Fruit fly (Drosophila melanogaster): ENCODE data around the gene TTLL1A.
A peak's percentile ranks its signal among the peaks of the same experiment; 100 is the strongest.

Gene TTLL1A

DNA sequence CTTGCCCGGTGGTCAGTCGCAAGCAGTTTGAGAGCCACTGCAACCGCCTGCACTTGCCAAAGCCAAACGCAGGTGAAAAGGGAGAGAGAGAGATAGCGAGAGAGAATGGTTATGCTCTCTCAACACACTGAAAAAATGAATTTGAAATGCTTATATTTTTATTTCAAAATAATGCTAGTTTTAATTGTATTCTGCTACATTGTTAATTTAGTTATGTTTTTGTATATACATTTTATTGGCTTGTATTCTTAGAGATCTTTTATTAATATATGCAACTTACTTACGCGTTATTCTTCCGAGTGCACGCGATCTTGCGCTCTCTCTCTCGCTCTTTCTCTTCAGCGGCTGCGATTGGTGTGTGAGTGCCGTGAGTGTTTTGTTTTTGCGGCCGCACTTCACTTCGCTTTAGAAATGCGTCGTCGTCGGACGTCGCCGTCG is 23.9 kb downstream of the TTLL1A start (continued):
- no peak for TF ChIP-seq dac (GFP tag; optimal IDR thresholded peaks at IDR 0.05)
- peak; percentile 98 for TF ChIP-seq Eip75B (GFP tag; optimal IDR thresholded peaks at IDR 0.05)
- TF ChIP-seq CG10631 (GFP tag; optimal IDR thresholded peaks at IDR 0.05) = peak; percentile 88
- TF ChIP-seq CG6163 (GFP tag; IDR thresholded peaks at IDR 0.05) = peak; percentile 99
- no peak for TF ChIP-seq Smox (GFP tag; optimal IDR thresholded peaks at IDR 0.05)
- peak; percentile 98 for TF ChIP-seq CG11294 (GFP tag; IDR thresholded peaks at IDR 0.05)
- TF ChIP-seq cyc (GFP tag; optimal IDR thresholded peaks at IDR 0.05) = peak; percentile 98
- peak; percentile 42 for TF ChIP-seq Met (GFP tag; optimal IDR thresholded peaks at IDR 0.05)
- TF ChIP-seq CG9139 (GFP tag; optimal IDR thresholded peaks at IDR 0.05) = peak; percentile 95
- peak; percentile 100 for TF ChIP-seq Eip78C (GFP tag)
- TF ChIP-seq CG34406 (GFP tag; optimal IDR thresholded peaks at IDR 0.05) = peak; percentile 85
- TF ChIP-seq Sox15 (GFP tag; optimal IDR thresholded peaks at IDR 0.05) = peak; percentile 84
- TF ChIP-seq CG15336 (GFP tag; IDR thresholded peaks at IDR 0.05) = peak; percentile 100
- 0 out of 3 replicates have a peak, but pooled peaks have one; percentile 15 for TF ChIP-seq CG8119 (GFP tag; IDR thresholded peaks at IDR 0.05)
- TF ChIP-seq CG7368 (GFP tag; optimal IDR thresholded peaks at IDR 0.05) = peak; percentile 98
- no peak for TF ChIP-seq Ets21C (GFP tag; optimal IDR thresholded peaks at IDR 0.05)
- TF ChIP-seq salr (GFP tag; optimal IDR thresholded peaks at IDR 0.05) = peak; percentile 89 to 93
- peak; percentile 99 for TF ChIP-seq dsx (GFP tag; optimal IDR thresholded peaks at IDR 0.05; ENCODE audit: poor library complexity, severe bottlenecking)
- TF ChIP-seq CG11762 (GFP tag; optimal IDR thresholded peaks at IDR 0.05; ENCODE audit: insufficient read depth) = peak; percentile 98
- TF ChIP-seq CG16779 (tag; optimal IDR thresholded peaks at IDR 0.05) = peak; percentile 95
- peak; percentile 92 for TF ChIP-seq fd85E (GFP tag; optimal IDR thresholded peaks at IDR 0.05)
- peak; percentile 99 for TF ChIP-seq Gug (GFP tag; IDR thresholded peaks at IDR 0.05)
- TF ChIP-seq CG8632 (GFP tag; optimal IDR thresholded peaks at IDR 0.05) = peak; percentile 6
- peak; percentile 95 for TF ChIP-seq CG11902 (GFP tag; optimal IDR thresholded peaks at IDR 0.05)
- TF ChIP-seq CG3919 (GFP tag; optimal IDR thresholded peaks at IDR 0.05) = peak; percentile 98

DNA sequence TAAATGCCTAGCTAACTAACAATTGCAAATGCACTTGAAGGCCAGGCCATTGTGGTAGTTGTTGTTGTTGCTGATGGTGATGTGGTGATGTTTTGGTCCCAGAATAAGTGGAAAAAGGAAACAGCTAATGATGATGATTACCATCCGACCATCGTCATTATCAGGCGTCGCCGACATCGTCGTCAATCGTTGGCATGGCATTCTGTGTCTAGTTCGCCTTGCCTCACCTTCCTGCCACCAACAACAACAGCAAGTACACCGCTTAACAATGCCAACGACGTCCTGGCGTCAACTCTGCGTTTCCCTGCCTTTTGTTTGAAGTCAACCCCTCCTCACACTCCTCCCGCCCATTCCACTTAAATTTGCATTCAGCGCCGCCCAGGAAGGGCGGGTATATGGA is 24.8 kb downstream of the TTLL1A start:
- no peak for TF ChIP-seq svp (GFP tag)
- peak; percentile 38; the same call in 2 of the 3 replicates for TF ChIP-seq CG6163 (GFP tag; IDR thresholded peaks at IDR 0.05)

DNA sequence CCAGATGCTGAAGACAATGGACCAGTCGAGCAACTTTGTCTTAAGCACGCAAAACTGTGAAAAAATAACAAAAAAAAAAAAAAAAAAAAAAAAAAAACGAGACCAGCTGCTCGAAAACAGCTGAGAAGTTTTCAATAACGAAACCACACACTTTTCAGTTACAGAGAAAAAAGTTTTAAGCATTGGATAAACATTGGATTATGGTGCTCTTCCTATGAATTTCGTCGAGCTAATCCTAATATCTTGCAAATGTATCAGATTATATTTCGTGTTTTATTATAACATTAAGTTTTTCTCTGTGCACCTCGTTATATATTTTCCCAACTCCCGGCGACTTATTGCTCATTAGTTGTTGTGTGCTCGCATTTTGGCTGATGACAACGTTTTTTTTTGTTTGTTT is 25.9 kb downstream of the TTLL1A start:
- TF ChIP-seq CG15336 (GFP tag; IDR thresholded peaks at IDR 0.05) (peak; percentile 79), Eip93F (GFP tag; optimal IDR thresholded peaks at IDR 0.05) (no peak), Hr4 (GFP tag; optimal IDR thresholded peaks at IDR 0.05) (peak; percentile 62), CG3032 (tag; optimal IDR thresholded peaks at IDR 0.05) (no peak), CG11294 (GFP tag; IDR thresholded peaks at IDR 0.05) (0 out of 2 replicates have a peak, but pooled peaks have one; percentile 16), CG8119 (GFP tag; IDR thresholded peaks at IDR 0.05) (peak; percentile 73), CG8319 (GFP tag; optimal IDR thresholded peaks at IDR 0.05) (no peak), CG16779 (tag; optimal IDR thresholded peaks at IDR 0.05) (no peak), Sox14 (GFP tag; optimal IDR thresholded peaks at IDR 0.05) (peak; percentile 35), Hr39 (GFP tag; optimal IDR thresholded peaks at IDR 0.05) (peak; percentile 25), fkh (GFP tag; optimal IDR thresholded peaks at IDR 0.05) (no peak), spab (GFP tag; optimal IDR thresholded peaks at IDR 0.05) (no peak), CG32006 (GFP tag; optimal IDR thresholded peaks at IDR 0.05) (peak; percentile 61), topi (GFP tag; optimal IDR thresholded peaks at IDR 0.05) (peak; percentile 69), CG1621 (tag; optimal IDR thresholded peaks at IDR 0.05) (no peak), Hr38 (GFP tag; optimal IDR thresholded peaks at IDR 0.05) (no peak), svp (GFP tag) (peak; percentile 46), CG9139 (GFP tag; optimal IDR thresholded peaks at IDR 0.05) (no peak), dsx (GFP tag; optimal IDR thresholded peaks at IDR 0.05; ENCODE audit: poor library complexity, severe bottlenecking) (no peak), CG7368 (GFP tag; optimal IDR thresholded peaks at IDR 0.05) (no peak), CG4318 (GFP tag; optimal IDR thresholded peaks at IDR 0.05) (peak; percentile 37), CG6792 (GFP tag; optimal IDR thresholded peaks at IDR 0.05) (no peak), Sox102F (GFP tag; optimal IDR thresholded peaks at IDR 0.05) (peak; percentile 13), CG6163 (GFP tag; IDR thresholded peaks at IDR 0.05) (peak; percentile 74), Ets96B (tag; optimal IDR thresholded peaks at IDR 0.05) (no peak), Lpt (GFP tag; optimal IDR thresholded peaks at IDR 0.05) (peak; percentile 66), CG8632 (GFP tag; optimal IDR thresholded peaks at IDR 0.05) (no peak), eg (GFP tag; IDR thresholded peaks at IDR 0.05) (peak; percentile 70), acj6 (GFP tag; optimal IDR thresholded peaks at IDR 0.05) (peak; percentile 12), Ets21C (GFP tag; optimal IDR thresholded peaks at IDR 0.05) (no peak), CG6808 (GFP tag; optimal IDR thresholded peaks at IDR 0.05) (no peak), CG10669 (GFP tag; optimal IDR thresholded peaks at IDR 0.05) (no peak), vri (GFP tag; optimal IDR thresholded peaks at IDR 0.05) (no peak)

All from whole organism, prepupa.